Fruit fly (Drosophila melanogaster) whole organism, pupa: ENCODE data around the gene Fer3.

ENCODE experiments used
- CG10348 ChIP-seq: fragments of 200-800 bp; sonication (Bioruptor generic); IDR thresholded peaks from 2 replicates; pipeline ENCODE4 v1.3.6; 2022; ENCODE audit warnings: missing biosample characterization, missing genetic modification characterization
- CG12605 ChIP-seq: fragments of 200-800 bp; sonication (Bioruptor generic); IDR thresholded peaks from 2 replicates; pipeline ENCODE4 v1.3.6; 2022; ENCODE audit warnings: missing biosample characterization, missing genetic modification characterization
- CG13204 ChIP-seq: fragments of 200-800 bp; sonication (Bioruptor generic); optimal IDR thresholded peaks from 2 replicates; lab custom pipeline; 2018; ENCODE audit warnings: missing biosample characterization, mild to moderate bottlenecking, missing genetic modification characterization, moderate library complexity
- CG15710 ChIP-seq: fragments of 200-800 bp; sonication (Bioruptor generic); optimal IDR thresholded peaks from 2 replicates; lab custom pipeline; 2018; ENCODE audit warnings: missing biosample characterization, mild to moderate bottlenecking, missing genetic modification characterization, moderate library complexity
- CG32121 ChIP-seq: fragments of 200-800 bp; sonication (Bioruptor generic); IDR thresholded peaks from 2 replicates; pipeline ENCODE4 v1.3.6; 2022; ENCODE audit warnings: missing biosample characterization, missing genetic modification characterization
- CG34367 ChIP-seq: fragments of 200-800 bp; sonication (Bioruptor generic); optimal IDR thresholded peaks from 2 replicates; lab custom pipeline; 2018; ENCODE audit warnings: missing biosample characterization, mild to moderate bottlenecking, missing genetic modification characterization
- CG4496 ChIP-seq: fragments of 200-800 bp; sonication (Bioruptor generic); IDR thresholded peaks from 3 replicates; pipeline ENCODE4 v1.3.6; 2022; ENCODE audit warnings: missing biosample characterization, missing genetic modification characterization
- CG8301 ChIP-seq: fragments of 200-800 bp; sonication (Bioruptor generic); optimal IDR thresholded peaks from 2 replicates; lab custom pipeline; 2018; ENCODE audit warnings: missing biosample characterization, mild to moderate bottlenecking, missing genetic modification characterization
- CG9948 ChIP-seq: fragments of 200-800 bp; sonication (Bioruptor generic); optimal IDR thresholded peaks from 2 replicates; lab custom pipeline; 2018; ENCODE audit warnings: missing biosample characterization, mild to moderate bottlenecking, missing genetic modification characterization, moderate library complexity
- EcR ChIP-seq: fragments of 200-800 bp; sonication (Bioruptor generic); optimal IDR thresholded peaks from 3 replicates; lab custom pipeline; 2019; ENCODE audit warnings: missing biosample characterization, missing genetic modification characterization, mild to moderate bottlenecking, moderate library complexity, missing genetic modification reagents
- Ets98B ChIP-seq: fragments of 200-800 bp; sonication (Bioruptor generic); IDR thresholded peaks from 2 replicates; pipeline ENCODE4 v1.3.6; 2022; ENCODE audit warnings: missing biosample characterization, missing genetic modification characterization
- Snoo ChIP-seq: fragments of 200-800 bp; sonication (Bioruptor generic); optimal IDR thresholded peaks from 3 replicates; lab custom pipeline; 2017; ENCODE audit warnings: missing biosample characterization, mild to moderate bottlenecking, missing genetic modification characterization, inconsistent platforms
- fd96Ca ChIP-seq: fragments of 200-800 bp; sonication (Bioruptor generic); IDR thresholded peaks from 3 replicates; pipeline ENCODE4 v1.3.6; 2022; ENCODE audit warnings: missing biosample characterization, missing genetic modification characterization
- rn ChIP-seq: fragments of 200-800 bp; sonication (Bioruptor generic); IDR thresholded peaks from 2 replicates; pipeline ENCODE4 v1.3.6; 2022; ENCODE audit warnings: missing biosample characterization, missing genetic modification characterization

dm6 chr3R:11735337-11735736 lies 41.2 kb upstream of the Fer3 start, which contains the start of gene CG14721:
- TF ChIP-seq CG34367 (tag; lab: Kevin White, UChicago) (no peak), Snoo (tag; lab: Kevin White, UChicago) (no peak), fd96Ca (GFP tag; lab: Robert Waterston, UW) (no peak), CG10348 (GFP tag; lab: Robert Waterston, UW) (no peak), CG32121 (GFP tag; lab: Robert Waterston, UW) (no peak), CG12605 (GFP tag; lab: Robert Waterston, UW) (no peak), EcR (GFP tag; lab: Kevin White, UChicago) (no peak), CG8301 (tag; lab: Kevin White, UChicago) (no peak), CG4496 (GFP tag; lab: Robert Waterston, UW) (peak; percentile 8; the same call in 1 of the 3 replicates), CG15710 (no peak), Ets98B (no peak), CG13204 (no peak), CG9948 (tag; lab: Kevin White, UChicago) (no peak), rn (GFP tag; lab: Robert Waterston, UW) (no peak)
